Fruit fly (Drosophila melanogaster): ENCODE measurements around the gene CG14770.
A peak's percentile ranks its signal among the peaks of the same experiment; 100 is the strongest.

CG14770 gene

DNA sequence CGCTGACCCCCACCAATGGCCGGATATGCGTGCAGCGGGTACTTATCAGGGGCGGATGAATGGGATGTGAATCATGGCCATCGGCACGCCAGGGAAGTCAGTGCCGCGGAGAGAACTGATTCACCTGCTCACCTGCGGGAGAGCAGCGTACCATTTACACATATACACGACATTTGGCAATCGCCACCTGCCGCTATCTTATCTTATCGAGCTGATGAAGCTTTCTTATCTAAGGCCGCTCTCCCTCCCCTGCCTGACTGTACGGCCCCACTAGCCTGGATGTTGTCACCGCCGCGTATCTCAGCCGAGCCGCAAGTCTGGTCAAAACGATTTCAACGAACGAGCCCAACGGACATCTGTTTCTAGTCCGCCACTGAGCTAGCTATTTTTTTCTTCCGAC, 22.8 kb upstream of the CG14770 start, which contains the start of gene Tsp2A (continued):
- no peak for TF ChIP-seq CG1233 (GFP tag; optimal IDR thresholded peaks at IDR 0.05)
- no peak for TF ChIP-seq insv (GFP tag; optimal IDR thresholded peaks at IDR 0.05)
- peak; percentile 6 for TF ChIP-seq lab (GFP tag; optimal IDR thresholded peaks at IDR 0.05)
- TF ChIP-seq CG15696 (tag; optimal IDR thresholded peaks at IDR 0.05): no peak
- TF ChIP-seq GATAe (GFP tag; conservative IDR thresholded peaks at IDR 0.05): peak; percentile 99
- TF ChIP-seq z (GFP tag; IDR thresholded peaks at IDR 0.05): no peak
- peak; percentile 9 for TF ChIP-seq HmgZ (tag; optimal IDR thresholded peaks at IDR 0.05)
- no peak for TF ChIP-seq pzg (GFP tag; optimal IDR thresholded peaks at IDR 0.05)
- TF ChIP-seq CG17612 (GFP tag; IDR thresholded peaks at IDR 0.05): no peak
- TF ChIP-seq pfk (GFP tag; optimal IDR thresholded peaks at IDR 0.05): no peak

DNA sequence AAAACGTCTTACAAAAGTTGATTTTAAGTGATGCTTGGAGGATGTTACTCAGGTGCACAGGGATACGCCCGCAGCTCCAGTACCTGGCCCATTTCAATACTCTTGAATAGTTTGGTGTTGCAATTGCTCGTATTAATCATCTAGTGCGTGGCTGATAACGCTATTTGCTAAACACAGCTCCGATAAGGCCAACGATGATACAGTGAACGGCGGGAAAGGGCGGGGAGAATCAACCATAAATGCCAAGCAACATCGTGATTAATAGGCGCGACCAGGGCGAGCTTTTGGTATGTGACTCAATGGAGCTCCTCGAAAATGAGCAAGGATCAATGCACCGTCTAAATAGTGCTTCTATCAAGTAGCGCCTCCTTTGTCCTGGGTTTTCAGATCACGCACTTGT, 22.2 kb upstream of the CG14770 start:
- no peak for TF ChIP-seq bowl (GFP tag; IDR thresholded peaks at IDR 0.05)
- TF ChIP-seq Fer2 (tag; optimal IDR thresholded peaks at IDR 0.05): no peak
- TF ChIP-seq zfh2 (GFP tag; optimal IDR thresholded peaks at IDR 0.05): no peak
- TF ChIP-seq CG7556 (GFP tag; optimal IDR thresholded peaks at IDR 0.05): no peak
- TF ChIP-seq CG2120 (GFP tag; optimal IDR thresholded peaks at IDR 0.05): no peak
- no peak for TF ChIP-seq CG5245 (GFP tag; optimal IDR thresholded peaks at IDR 0.05)
- no peak for TF ChIP-seq CG15514 (GFP tag; optimal IDR thresholded peaks at IDR 0.05)
- TF ChIP-seq mirr (GFP tag; optimal IDR thresholded peaks at IDR 0.05): peak; percentile 4
- no peak for TF ChIP-seq maf-S (GFP tag; optimal IDR thresholded peaks at IDR 0.05)
- no peak for TF ChIP-seq ewg (GFP tag; optimal IDR thresholded peaks at IDR 0.05)
- no peak for TF ChIP-seq CG2199 (GFP tag; IDR thresholded peaks at IDR 0.05)
- no peak for TF ChIP-seq grau (tag; optimal IDR thresholded peaks at IDR 0.05)
- TF ChIP-seq vvl (GFP tag; IDR thresholded peaks at IDR 0.05): no peak
- TF ChIP-seq CoRest (tag; optimal IDR thresholded peaks at IDR 0.05): no peak
- TF ChIP-seq lab (GFP tag; optimal IDR thresholded peaks at IDR 0.05): no peak
- TF ChIP-seq sd (tag; optimal IDR thresholded peaks at IDR 0.05): peak; percentile 51
- TF ChIP-seq CG17186 (GFP tag; optimal IDR thresholded peaks at IDR 0.05): no peak
- TF ChIP-seq CG10565 (GFP tag; optimal IDR thresholded peaks at IDR 0.05): no peak
- no peak for TF ChIP-seq ap (GFP tag; IDR thresholded peaks at IDR 0.05)
- TF ChIP-seq Lhr (GFP tag; optimal IDR thresholded peaks at IDR 0.05): no peak
- peak; percentile 1 for TF ChIP-seq exex (tag; optimal IDR thresholded peaks at IDR 0.05)
- no peak for TF ChIP-seq danr (GFP tag; IDR thresholded peaks at IDR 0.05)
- no peak for TF ChIP-seq HHEX (GFP tag; optimal IDR thresholded peaks at IDR 0.05)
- TF ChIP-seq CG11723 (GFP tag; optimal IDR thresholded peaks at IDR 0.05): no peak
- no peak for TF ChIP-seq Side (GFP tag; optimal IDR thresholded peaks at IDR 0.05)
- TF ChIP-seq GATAe (GFP tag; conservative IDR thresholded peaks at IDR 0.05): peak; percentile 64
- TF ChIP-seq CG31388 (GFP tag; optimal IDR thresholded peaks at IDR 0.05): no peak
- TF ChIP-seq Taf1 (GFP tag; IDR thresholded peaks at IDR 0.05): no peak
- no peak for TF ChIP-seq D19A (tag; optimal IDR thresholded peaks at IDR 0.05)
- TF ChIP-seq Ets97D (GFP tag; optimal IDR thresholded peaks at IDR 0.05): no peak

DNA sequence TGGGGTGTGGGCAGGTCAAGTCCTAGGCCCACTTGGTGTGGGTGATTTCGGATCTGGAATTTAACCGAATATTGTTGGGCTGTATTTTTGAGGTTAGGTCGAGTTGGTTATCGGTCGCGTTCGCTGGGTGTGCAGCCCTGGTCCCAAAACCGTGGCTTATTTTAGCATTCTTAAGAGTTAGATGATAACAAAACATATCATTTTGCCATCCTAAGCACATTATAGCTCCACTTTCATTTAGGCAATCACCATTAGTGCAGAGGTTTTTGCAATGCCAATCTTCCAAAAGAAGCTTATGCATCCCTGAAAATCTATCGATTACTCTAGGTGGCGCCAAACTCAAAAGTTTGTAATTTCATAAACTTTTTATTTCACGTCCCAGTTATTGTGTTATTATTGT, 19.8 kb upstream of the CG14770 start, which contains the start of gene MTPAP:
Gene MTPAP (minus strand): TSS at position 103 of the 400 bp plus-strand sequence.
- TF ChIP-seq CG7839 (tag; optimal IDR thresholded peaks at IDR 0.05) (no peak), Scr (GFP tag; IDR thresholded peaks at IDR 0.05; ENCODE audit: partially characterized antibody) (peak; percentile 70), CG9797 (GFP tag; optimal IDR thresholded peaks at IDR 0.05) (peak; percentile 7), Chrac-16 (GFP tag; optimal IDR thresholded peaks at IDR 0.05) (no peak), CG2712 (tag; optimal IDR thresholded peaks at IDR 0.05) (peak; percentile 39), CG16813 (GFP tag; IDR thresholded peaks at IDR 0.05; ENCODE audit: partially characterized antibody) (peak; percentile 67), CG4282 (GFP tag; optimal IDR thresholded peaks at IDR 0.05) (no peak), PHDP (tag; optimal IDR thresholded peaks at IDR 0.05) (no peak), CkIIα-i1 (GFP tag; IDR thresholded peaks at IDR 0.05) (no peak), Mad (GFP tag; optimal IDR thresholded peaks at IDR 0.05) (no peak), Dad (GFP tag; optimal IDR thresholded peaks at IDR 0.05) (no peak), sqz (GFP tag; optimal IDR thresholded peaks at IDR 0.05) (no peak), bigmax (GFP tag; optimal IDR thresholded peaks at IDR 0.05) (peak; percentile 99), B-H2 (GFP tag; optimal IDR thresholded peaks at IDR 0.05) (no peak)
